Fruit fly (Drosophila melanogaster) whole organism, embryonic: ENCODE data around the gene Ptp4E.

Experiments
- BEAF-32 ChIP-seq: fragments of 200-800 bp; sonication (Bioruptor generic); optimal IDR thresholded peaks from 3 replicates; lab custom pipeline; 2017; ENCODE audit warnings: missing biosample characterization, missing genetic modification characterization, mild to moderate bottlenecking, moderate library complexity, missing genetic modification reagents
- CG10462 ChIP-seq: fragments of 200-800 bp; sonication (Bioruptor generic); optimal IDR thresholded peaks from 2 replicates; lab custom pipeline; 2016; ENCODE audit warnings: missing biosample characterization, missing genetic modification characterization
- CG11723 ChIP-seq: fragments of 200-800 bp; sonication (Bioruptor generic); optimal IDR thresholded peaks from 2 replicates; lab custom pipeline; 2017; ENCODE audit warnings: missing biosample characterization, mild to moderate bottlenecking, missing genetic modification characterization
- CG13287 ChIP-seq: fragments of 200-800 bp; sonication (Bioruptor generic); IDR thresholded peaks from 2 replicates; pipeline ENCODE4 v1.3.6; 2022; ENCODE audit warnings: missing biosample characterization, missing genetic modification characterization; ENCODE audit not compliant: partially characterized antibody
- CG16815 ChIP-seq: fragments of 200-800 bp; sonication (Bioruptor generic); optimal IDR thresholded peaks from 3 replicates; lab custom pipeline; 2017; ENCODE audit warnings: missing biosample characterization, mild to moderate bottlenecking, missing genetic modification characterization
- CG17385 ChIP-seq: fragments of 200-800 bp; sonication (Bioruptor generic); optimal IDR thresholded peaks from 3 replicates; lab custom pipeline; 2018; ENCODE audit warnings: missing biosample characterization, mild to moderate bottlenecking, missing genetic modification characterization
- CG17568 ChIP-seq: fragments of 200-800 bp; sonication (Bioruptor generic); optimal IDR thresholded peaks from 2 replicates; lab custom pipeline; 2018; ENCODE audit warnings: missing biosample characterization, mild to moderate bottlenecking, missing genetic modification characterization, moderate library complexity
- CG17802 ChIP-seq: fragments of 200-800 bp; sonication (Bioruptor generic); optimal IDR thresholded peaks from 2 replicates; lab custom pipeline; 2018; ENCODE audit warnings: missing biosample characterization, mild to moderate bottlenecking, missing genetic modification characterization, moderate library complexity
- CG2199 ChIP-seq: fragments of 200-800 bp; sonication (Bioruptor generic); IDR thresholded peaks from 3 replicates; pipeline ENCODE4 v1.3.6; 2022; ENCODE audit warnings: missing biosample characterization, missing genetic modification characterization
- CG2889 ChIP-seq: fragments of 200-800 bp; sonication (Bioruptor generic); IDR thresholded peaks from 3 replicates; pipeline ENCODE4 v1.3.6; 2022; ENCODE audit warnings: missing biosample characterization, missing genetic modification characterization
- CG30431 ChIP-seq: fragments of 200-800 bp; sonication (Bioruptor generic); optimal IDR thresholded peaks from 2 replicates; lab custom pipeline; 2017; ENCODE audit warnings: missing biosample characterization, missing genetic modification characterization
- CG3838 ChIP-seq: fragments of 200-800 bp; sonication (Bioruptor generic); optimal IDR thresholded peaks from 3 replicates; lab custom pipeline; 2016; ENCODE audit warnings: missing biosample characterization, missing genetic modification characterization
- CG4360 ChIP-seq: fragments of 200-800 bp; sonication (Bioruptor generic); IDR thresholded peaks from 2 replicates; pipeline ENCODE4 v1.3.6; 2022; ENCODE audit warnings: missing biosample characterization, missing genetic modification characterization
- CG4424 ChIP-seq: fragments of 200-800 bp; sonication (Bioruptor generic); optimal IDR thresholded peaks from 3 replicates; lab custom pipeline; 2016; ENCODE audit warnings: missing biosample characterization, missing genetic modification characterization
- CG4730 ChIP-seq: fragments of 200-800 bp; sonication (Bioruptor generic); IDR thresholded peaks from 2 replicates; pipeline ENCODE4 v1.3.6; 2022; ENCODE audit warnings: missing biosample characterization, missing genetic modification characterization
- CG5245 ChIP-seq: fragments of 200-800 bp; sonication (Bioruptor generic); optimal IDR thresholded peaks from 3 replicates; lab custom pipeline; 2016; ENCODE audit warnings: missing biosample characterization, missing genetic modification characterization
- CG8944 ChIP-seq: fragments of 200-800 bp; sonication (Bioruptor generic); optimal IDR thresholded peaks from 3 replicates; lab custom pipeline; 2016; ENCODE audit warnings: missing biosample characterization, missing genetic modification characterization
- CG9797 ChIP-seq: fragments of 200-800 bp; sonication (Bioruptor generic); optimal IDR thresholded peaks from 3 replicates; lab custom pipeline; 2018; ENCODE audit warnings: missing biosample characterization, mild to moderate bottlenecking, missing genetic modification characterization
- Camta ChIP-seq: fragments of 200-800 bp; sonication (Bioruptor generic); optimal IDR thresholded peaks from 2 replicates; lab custom pipeline; 2016; ENCODE audit warnings: missing biosample characterization, missing genetic modification characterization
- Dip3 ChIP-seq: fragments of 200-800 bp; sonication (Bioruptor generic); optimal IDR thresholded peaks from 3 replicates; lab custom pipeline; 2016; ENCODE audit warnings: missing biosample characterization, missing genetic modification characterization
- Jarid2 ChIP-seq: fragments of 200-800 bp; sonication (Bioruptor generic); optimal IDR thresholded peaks from 3 replicates; lab custom pipeline; 2017; ENCODE audit warnings: mild to moderate bottlenecking, missing biosample characterization, missing genetic modification reagents, missing genetic modification characterization
- Max ChIP-seq: fragments of 200-800 bp; sonication (Bioruptor generic); optimal IDR thresholded peaks from 2 replicates; lab custom pipeline; 2016; ENCODE audit warnings: missing biosample characterization, mild to moderate bottlenecking, missing genetic modification characterization
- Oaz ChIP-seq: fragments of 200-800 bp; sonication (Bioruptor generic); IDR thresholded peaks from 2 replicates; pipeline ENCODE4 v1.3.6; 2022; ENCODE audit warnings: missing biosample characterization, missing genetic modification characterization
- Oli ChIP-seq: fragments of 200-800 bp; sonication (Bioruptor generic); optimal IDR thresholded peaks from 2 replicates; lab custom pipeline; 2018; ENCODE audit warnings: missing biosample characterization, mild to moderate bottlenecking, missing genetic modification characterization, moderate library complexity
- Poxn ChIP-seq: fragments of 200-800 bp; sonication (Bioruptor generic); IDR thresholded peaks from 2 replicates; pipeline ENCODE4 v1.3.6; 2022; ENCODE audit warnings: missing biosample characterization, missing genetic modification characterization
- Sox102F ChIP-seq: fragments of 200-800 bp; sonication (Bioruptor generic); optimal IDR thresholded peaks from 2 replicates; lab custom pipeline; 2018; ENCODE audit warnings: missing biosample characterization, mild to moderate bottlenecking, missing genetic modification characterization, moderate library complexity
- Spps ChIP-seq: fragments of 200-800 bp; sonication (Bioruptor generic); optimal IDR thresholded peaks from 2 replicates; lab custom pipeline; 2018; ENCODE audit warnings: missing biosample characterization, mild to moderate bottlenecking, missing genetic modification characterization
- ac ChIP-seq: fragments of 200-800 bp; sonication (Bioruptor generic); optimal IDR thresholded peaks from 3 replicates; lab custom pipeline; 2017; ENCODE audit warnings: missing biosample characterization, mild to moderate bottlenecking, missing genetic modification characterization
- az2 ChIP-seq: fragments of 200-800 bp; sonication (Bioruptor generic); optimal IDR thresholded peaks from 3 replicates; lab custom pipeline; 2016; ENCODE audit warnings: missing biosample characterization, missing genetic modification characterization
- chm ChIP-seq: fragments of 200-800 bp; sonication (Bioruptor generic); IDR thresholded peaks from 2 replicates; pipeline ENCODE4 v1.3.6; 2022; ENCODE audit warnings: missing biosample characterization, missing genetic modification characterization
- da ChIP-seq: fragments of 200-800 bp; sonication (Bioruptor generic); optimal IDR thresholded peaks from 2 replicates; lab custom pipeline; 2016; ENCODE audit warnings: missing biosample characterization, missing genetic modification characterization
- dm ChIP-seq: fragments of 200-800 bp; sonication (Bioruptor generic); optimal IDR thresholded peaks from 3 replicates; lab custom pipeline; 2016; ENCODE audit warnings: missing biosample characterization, missing genetic modification characterization
- en ChIP-seq: fragments of 200-800 bp; sonication (Bioruptor generic); optimal IDR thresholded peaks from 2 replicates; lab custom pipeline; 2016; ENCODE audit warnings: missing biosample characterization, missing genetic modification characterization
- ewg ChIP-seq: fragments of 200-800 bp; sonication (Bioruptor generic); optimal IDR thresholded peaks from 3 replicates; lab custom pipeline; 2017; ENCODE audit warnings: mild to moderate bottlenecking, missing biosample characterization, missing genetic modification reagents, missing genetic modification characterization
- exex ChIP-seq: fragments of 200-800 bp; sonication (Bioruptor generic); optimal IDR thresholded peaks from 4 replicates; lab custom pipeline; 2018; ENCODE audit warnings: missing biosample characterization, mild to moderate bottlenecking, missing genetic modification characterization, moderate library complexity
- fd96Cb ChIP-seq: fragments of 200-800 bp; sonication (Bioruptor generic); optimal IDR thresholded peaks from 2 replicates; lab custom pipeline; 2018; ENCODE audit warnings: missing biosample characterization, mild to moderate bottlenecking, missing genetic modification characterization, moderate library complexity
- gcm ChIP-seq: fragments of 200-800 bp; sonication (Bioruptor generic); optimal IDR thresholded peaks from 2 replicates; lab custom pipeline; 2019; ENCODE audit warnings: missing biosample characterization, mild to moderate bottlenecking, missing genetic modification characterization, moderate library complexity
- gem ChIP-seq: fragments of 200-800 bp; sonication (Bioruptor generic); optimal IDR thresholded peaks from 2 replicates; lab custom pipeline; 2019; ENCODE audit warnings: missing biosample characterization, mild to moderate bottlenecking, missing genetic modification characterization, moderate library complexity
- gro ChIP-seq: fragments of 200-800 bp; sonication (Bioruptor generic); optimal IDR thresholded peaks from 2 replicates; lab custom pipeline; 2016; ENCODE audit warnings: missing biosample characterization, missing genetic modification characterization
- gsb ChIP-seq: fragments of 200-800 bp; sonication (Bioruptor generic); IDR thresholded peaks from 2 replicates; pipeline ENCODE4 v1.3.6; 2022; ENCODE audit warnings: missing biosample characterization, missing genetic modification characterization
- jigr1 ChIP-seq: fragments of 200-800 bp; sonication (Bioruptor generic); IDR thresholded peaks from 3 replicates; pipeline ENCODE4 v1.3.6; 2022; ENCODE audit warnings: missing biosample characterization, missing genetic modification characterization
- kni ChIP-seq: fragments of 200-800 bp; sonication (Bioruptor generic); optimal IDR thresholded peaks from 3 replicates; lab custom pipeline; 2017; ENCODE audit warnings: mild to moderate bottlenecking, missing biosample characterization, missing genetic modification reagents, missing genetic modification characterization
- lola ChIP-seq, 3 experiments: fragments of >200 bp in 2 of 3; fragments of 200-800 bp in 1 of 3; sonication (Bioruptor generic) in 1 of 3; optimal IDR thresholded peaks; 2 replicates each; lab custom pipeline; 2017 to 2019; ENCODE audit warnings: missing biosample characterization in 3 of 3, missing genetic modification characterization in 3 of 3, mild to moderate bottlenecking in 1 of 3, moderate library complexity in 1 of 3
- maf-S ChIP-seq: fragments of 200-800 bp; sonication (Bioruptor generic); optimal IDR thresholded peaks from 2 replicates; lab custom pipeline; 2016; ENCODE audit warnings: missing biosample characterization, missing genetic modification characterization
- nmo ChIP-seq: fragments of 200-800 bp; sonication (Bioruptor generic); optimal IDR thresholded peaks from 2 replicates; lab custom pipeline; 2018; ENCODE audit warnings: missing biosample characterization, mild to moderate bottlenecking, missing genetic modification characterization, moderate library complexity
- pfk ChIP-seq: fragments of 200-800 bp; sonication (Bioruptor generic); optimal IDR thresholded peaks from 2 replicates; lab custom pipeline; 2018; ENCODE audit warnings: missing biosample characterization, mild to moderate bottlenecking, missing genetic modification characterization, moderate library complexity
- tgo ChIP-seq: fragments of 200-800 bp; sonication (Bioruptor generic); IDR thresholded peaks from 3 replicates; pipeline ENCODE4 v1.3.6; 2022; ENCODE audit warnings: missing biosample characterization, missing genetic modification characterization
- tin ChIP-seq: fragments of 200-800 bp; sonication (Bioruptor generic); optimal IDR thresholded peaks from 3 replicates; lab custom pipeline; 2016; ENCODE audit warnings: missing biosample characterization, missing genetic modification characterization
- usp ChIP-seq: fragments of >200 bp; optimal IDR thresholded peaks from 2 replicates; lab custom pipeline; 2017; ENCODE audit warnings: missing biosample characterization, missing genetic modification characterization

Gene Ptp4E

dm6 chrX:4919040-4919881 is 19.7 kb upstream of the Ptp4E start (continued):
- TF ChIP-seq CG17802 (peak; percentile 27), Sox102F (GFP tag; lab: Kevin White, UChicago) (peak; percentile 85), CG9797 (GFP tag; lab: Kevin White, UChicago) (no peak), nmo (GFP tag; lab: Kevin White, UChicago) (peak; percentile 78), CG4424 (GFP tag; lab: Kevin White, UChicago) (peak; percentile 66), ewg (GFP tag; lab: Kevin White, UChicago) (peak; percentile 17), CG30431 (GFP tag; lab: Kevin White, UChicago) (peak; percentile 68), CG11723 (peak; percentile 43), gro (peak; percentile 79), CG5245 (GFP tag; lab: Kevin White, UChicago) (peak; percentile 71), Jarid2 (GFP tag; lab: Kevin White, UChicago) (peak; percentile 17), chm (GFP tag; lab: Robert Waterston, UW) (peak; percentile 73; the same call in 1 of the 2 replicates), Camta (peak; percentile 54), usp (no peak), tgo (GFP tag; lab: Robert Waterston, UW) (peak; percentile 87), BEAF-32 (no peak), Dip3 (peak; percentile 77), dm (GFP tag; lab: Kevin White, UChicago) (peak; percentile 68), CG3838 (GFP tag; lab: Kevin White, UChicago) (peak; percentile 47), exex (tag; lab: Kevin White, UChicago) (peak; percentile 38), CG2889 (peak; percentile 83; the same call in 2 of the 3 replicates), gsb (peak; percentile 90), CG17385 (GFP tag; lab: Kevin White, UChicago) (peak; percentile 71), CG4730 (GFP tag; lab: Robert Waterston, UW) (peak; percentile 86), Oaz (GFP tag; lab: Robert Waterston, UW) (peak; percentile 79), CG8944 (GFP tag; lab: Kevin White, UChicago) (peak; percentile 89), CG2199 (GFP tag; lab: Robert Waterston, UW) (no peak), CG4360 (peak; percentile 18; the same call in 1 of the 2 replicates), Max (GFP tag; lab: Kevin White, UChicago) (peak; percentile 60), CG17568 (GFP tag; lab: Kevin White, UChicago) (no peak), gem (tag; lab: Kevin White, UChicago) (peak; percentile 86), Oli (peak; percentile 89), CG13287 (GFP tag; lab: Robert Waterston, UW) (no peak), Poxn (GFP tag; lab: Robert Waterston, UW) (peak; percentile 55; the same call in 1 of the 2 replicates), CG10462 (GFP tag; lab: Kevin White, UChicago) (peak; percentile 51), Spps (tag; lab: Kevin White, UChicago) (no peak), lola (GFP tag; optimal IDR thresholded peaks at IDR 0.05; lab: Kevin White, UChicago) (peak in 1 of 3 experiments; percentile 21), ac (no peak), pfk (GFP tag; lab: Kevin White, UChicago) (no peak), maf-S (GFP tag; lab: Kevin White, UChicago) (peak; percentile 64), en (GFP tag; lab: Kevin White, UChicago) (peak; percentile 74), fd96Cb (peak; percentile 77), tin (GFP tag; lab: Kevin White, UChicago) (peak; percentile 77), da (GFP tag; lab: Kevin White, UChicago) (peak; percentile 60), jigr1 (peak; percentile 85), kni (GFP tag; lab: Kevin White, UChicago) (no peak), az2 (GFP tag; lab: Kevin White, UChicago) (peak; percentile 84), gcm (GFP tag; lab: Kevin White, UChicago) (peak; percentile 33), CG16815 (peak; percentile 69)
